Fruit fly (Drosophila melanogaster) Kc167 (cell line): ENCODE results near the gene Npc2f.

Experiments
- Myc ChIP-seq: fragments of >200 bp; optimal IDR thresholded peaks from 2 replicates; lab custom pipeline; 2017; ENCODE audit warnings: missing external identifiers
- Sin3A ChIP-seq: fragments of >200 bp; optimal IDR thresholded peaks from 2 replicates; lab custom pipeline; 2018; ENCODE audit warnings: missing external identifiers
- h ChIP-seq: fragments of >200 bp; optimal IDR thresholded peaks from 3 replicates; lab custom pipeline; 2018; ENCODE audit warnings: missing external identifiers
- insv ChIP-seq: fragments of >200 bp; optimal IDR thresholded peaks from 3 replicates; lab custom pipeline; 2018; ENCODE audit warnings: missing external identifiers
- psq ChIP-seq: fragments of >200 bp; optimal IDR thresholded peaks from 2 replicates; lab custom pipeline; 2017; ENCODE audit warnings: missing external identifiers
- ttk ChIP-seq: sonication (Bioruptor generic); optimal IDR thresholded peaks from 2 replicates; lab custom pipeline; 2017; ENCODE audit warnings: missing external identifiers

The Npc2f gene

DNA sequence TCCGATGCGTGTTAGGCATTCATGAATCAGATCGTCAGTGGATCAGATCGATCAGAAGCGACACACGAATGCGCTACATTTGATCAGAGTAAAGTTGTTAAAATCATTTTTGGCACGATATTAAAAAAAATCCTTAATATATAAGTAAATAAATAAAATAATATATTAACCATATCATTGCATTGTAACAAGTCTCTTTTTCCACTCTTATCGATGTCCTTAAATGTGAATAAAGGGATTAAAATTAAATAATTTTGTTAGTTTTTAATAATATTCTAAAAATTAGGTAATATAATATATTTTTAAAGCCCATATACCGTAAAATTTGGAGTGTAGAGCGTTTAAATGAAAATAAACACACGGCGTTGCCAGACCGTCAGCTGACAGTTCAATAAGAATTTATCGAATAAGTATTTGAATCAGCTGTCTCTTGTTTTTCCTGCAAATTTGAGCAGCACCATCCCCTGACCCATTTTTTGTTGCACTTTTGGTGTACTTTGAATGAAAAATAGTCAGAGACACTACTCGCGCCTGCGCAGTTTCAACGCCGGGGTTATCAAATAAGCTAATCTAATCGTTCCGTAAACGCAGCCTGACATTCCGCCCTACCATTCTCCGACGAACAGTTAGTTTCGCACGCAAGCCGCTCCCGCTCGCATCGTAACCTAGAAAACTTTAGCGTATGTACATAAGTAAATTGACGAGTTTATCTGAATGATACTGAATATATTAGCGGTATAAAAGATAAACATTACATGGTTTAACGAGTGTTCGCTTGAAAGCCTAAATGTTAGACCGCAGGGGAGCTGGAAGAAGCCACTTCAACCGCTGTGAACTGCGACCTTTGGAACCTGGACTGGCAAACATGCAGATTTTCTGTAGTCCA, 14.5 kb downstream of the Npc2f start, which contains the start of the genes p38a and CG6178:
p38a (minus strand) TSS at position 398 of the 886 bp plus-strand sequence.
CG6178 (plus strand) TSS at position 424 of the 886 bp plus-strand sequence.
- TF ChIP-seq h (lab: Kevin White, UChicago) (no peak), insv (lab: Kevin White, UChicago) (no peak), Myc (no peak), psq (lab: Kevin White, UChicago) (no peak)

dm6 chr3R:24161173-24161811, 23.6 kb downstream of the Npc2f start, which contains the start of the genes Myo95E and TBC1d7:
Gene Myo95E (minus strand): TSS chr3R:24161498.
Gene TBC1d7 (plus strand): TSS chr3R:24161727.
- TF ChIP-seq Sin3A (lab: Kevin White, UChicago) (no peak), Myc (no peak), insv (lab: Kevin White, UChicago) (no peak), h (lab: Kevin White, UChicago) (no peak), ttk (lab: Kevin White, UChicago) (no peak), psq (lab: Kevin White, UChicago) (no peak)

- no peak for TF ChIP-seq psq (lab: Kevin White, UChicago)
- TF ChIP-seq h (lab: Kevin White, UChicago) = no peak
- no peak for TF ChIP-seq Myc
- TF ChIP-seq ttk (lab: Kevin White, UChicago) = no peak
- no peak for TF ChIP-seq insv (lab: Kevin White, UChicago)
- TF ChIP-seq Sin3A (lab: Kevin White, UChicago) = no peak
Measured at dm6 chr3R:24162774-24163555, 25.3 kb downstream of the Npc2f start, which contains the start of gene mRpS24. Gene mRpS24 (minus strand): TSS chr3R:24163545.

- no peak for TF ChIP-seq Myc
- no peak for TF ChIP-seq psq (lab: Kevin White, UChicago)
- no peak for TF ChIP-seq Sin3A (lab: Kevin White, UChicago)
- TF ChIP-seq insv (lab: Kevin White, UChicago) = no peak
- TF ChIP-seq h (lab: Kevin White, UChicago) = no peak
- no peak for TF ChIP-seq ttk (lab: Kevin White, UChicago)
Measured at dm6 chr3R:24163556-24164022, 25.9 kb downstream of the Npc2f start, which contains the start of gene Apc2. Gene Apc2 (plus strand): TSS chr3R:24163966.

dm6 chr3R:24169362-24169761, 31.7 kb downstream of the Npc2f start, which contains the start of gene CG5510:
Gene CG5510 (minus strand): TSS chr3R:24169562.
- TF ChIP-seq ttk (lab: Kevin White, UChicago) = no peak
- no peak for TF ChIP-seq h (lab: Kevin White, UChicago)
- TF ChIP-seq Myc = no peak
- no peak for TF ChIP-seq Sin3A (lab: Kevin White, UChicago)
- TF ChIP-seq insv (lab: Kevin White, UChicago) = no peak
- no peak for TF ChIP-seq psq (lab: Kevin White, UChicago)

DNA sequence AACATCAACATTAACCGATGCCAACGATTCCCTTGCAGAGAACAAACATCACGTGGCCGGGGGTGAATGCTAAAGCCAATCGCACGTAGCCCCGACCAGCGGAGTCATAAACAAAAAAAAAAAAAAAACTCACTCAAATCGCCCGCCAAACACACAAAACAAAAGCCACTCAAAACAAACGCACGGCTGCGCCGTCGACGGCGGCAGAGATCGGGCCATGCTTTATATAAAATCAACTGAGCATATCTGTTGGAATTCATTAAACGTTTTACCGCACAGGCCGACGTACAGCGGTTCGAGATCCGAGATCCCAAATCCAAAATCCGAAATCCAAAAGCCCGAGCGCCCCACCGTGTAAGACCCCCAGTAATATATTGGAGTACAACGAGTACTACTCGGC, 34.7 kb downstream of the Npc2f start, which contains the start of gene CG13606:
CG13606 (plus strand) TSS at position 250 of the 400 bp plus-strand sequence.
- no peak for TF ChIP-seq Myc
- TF ChIP-seq ttk (lab: Kevin White, UChicago) = no peak
- TF ChIP-seq psq (lab: Kevin White, UChicago) = no peak
- no peak for TF ChIP-seq Sin3A (lab: Kevin White, UChicago)
- TF ChIP-seq insv (lab: Kevin White, UChicago) = no peak
- no peak for TF ChIP-seq h (lab: Kevin White, UChicago)

DNA sequence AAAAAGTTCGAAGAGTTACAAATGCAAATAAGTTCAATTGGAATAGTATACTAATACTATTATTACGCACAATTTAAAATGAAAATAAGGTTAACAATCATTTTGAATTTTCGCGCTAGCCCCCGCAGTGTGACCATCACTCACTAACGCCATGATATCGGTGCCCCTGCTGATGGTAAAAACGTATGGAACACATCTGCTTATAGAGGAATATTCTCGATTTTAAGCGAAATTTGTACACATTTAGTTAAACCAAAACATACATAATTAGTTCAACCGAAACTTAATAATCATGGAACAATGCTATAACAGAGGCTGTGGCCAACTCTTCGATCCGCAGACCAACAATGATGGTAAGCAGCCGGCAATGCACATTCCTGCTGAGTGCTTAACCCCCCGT, 48.5 kb downstream of the Npc2f start, which contains the start of gene mora:
mora (plus strand) TSS at position 172 of the 400 bp plus-strand sequence.
- TF ChIP-seq psq (lab: Kevin White, UChicago) (no peak), Myc (no peak), ttk (lab: Kevin White, UChicago) (no peak), insv (lab: Kevin White, UChicago) (no peak), h (lab: Kevin White, UChicago) (no peak), Sin3A (lab: Kevin White, UChicago) (no peak)

DNA sequence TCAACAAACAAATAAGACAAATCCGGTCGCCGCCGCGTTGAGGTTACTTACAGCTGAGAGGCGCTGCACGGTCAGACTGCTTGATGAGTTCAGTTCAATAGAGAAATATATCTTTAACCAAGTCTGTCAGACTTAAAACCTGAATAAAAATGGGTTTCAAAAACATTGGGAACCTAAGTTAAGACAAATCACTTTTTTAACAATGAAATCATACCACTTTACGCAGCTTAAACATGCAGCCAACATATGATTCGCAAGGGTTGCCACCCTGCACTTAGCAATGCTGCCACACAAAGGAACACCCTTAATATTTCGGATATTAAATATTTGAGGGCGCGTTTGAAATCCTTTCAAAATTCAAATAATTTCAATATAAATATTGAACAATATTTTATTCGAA, 50.9 kb downstream of the Npc2f start, which contains the start of gene CG5515:
CG5515 (minus strand) TSS at position 278 of the 400 bp plus-strand sequence.
- TF ChIP-seq psq (lab: Kevin White, UChicago) = no peak
- no peak for TF ChIP-seq Myc
- TF ChIP-seq h (lab: Kevin White, UChicago) = no peak
- TF ChIP-seq Sin3A (lab: Kevin White, UChicago) = no peak
- TF ChIP-seq insv (lab: Kevin White, UChicago) = no peak
- no peak for TF ChIP-seq ttk (lab: Kevin White, UChicago)
